Worm (Caenorhabditis elegans) whole organism, early embryonic: Measurements from ENCODE around the gene Y57E12AR.1.
"Not testable (repeated sequence)": the region's sequence is repeated elsewhere in the genome, so short reads cannot be mapped to it uniquely, and the experiment has no call there.

Source experiments
- B0310.2 ChIP-seq: sonication (generic microtip); optimal IDR thresholded peaks from 2 replicates; lab custom pipeline; 2016; ENCODE audit warnings: mild to moderate bottlenecking, missing genetic modification characterization, missing compliant biosample characterization
- F13C5.2 ChIP-seq: sonication (generic microtip); optimal IDR thresholded peaks from 2 replicates; lab custom pipeline; 2017; ENCODE audit warnings: mild to moderate bottlenecking, missing genetic modification characterization, inconsistent platforms, missing compliant biosample characterization
- aly-1 ChIP-seq: sonication (generic microtip); optimal IDR thresholded peaks from 2 replicates; lab custom pipeline; 2016; ENCODE audit warnings: missing genetic modification characterization, missing compliant biosample characterization
- ama-1 ChIP-seq: fragments of 150-350 bp; optimal IDR thresholded peaks from 2 replicates; lab custom pipeline; 2014
- ceh-13 ChIP-seq: fragments of 200-800 bp; sonication (Bioruptor generic); optimal IDR thresholded peaks from 2 replicates; lab custom pipeline; 2018; ENCODE audit warnings: mild to moderate bottlenecking, missing genetic modification characterization, missing compliant biosample characterization
- ceh-36 ChIP-seq: sonication (generic microtip); optimal IDR thresholded peaks from 2 replicates; lab custom pipeline; 2016; ENCODE audit warnings: missing genetic modification characterization, inconsistent platforms, missing compliant biosample characterization
- ets-7 ChIP-seq: sonication (generic microtip); optimal IDR thresholded peaks from 2 replicates; lab custom pipeline; 2016; ENCODE audit warnings: missing genotype, missing genetic modification characterization, missing compliant biosample characterization
- flt-1 ChIP-seq: fragments of 200-800 bp; sonication (Bioruptor generic); IDR thresholded peaks from 2 replicates; pipeline ENCODE4 v1.3.6; 2022; ENCODE audit warnings: missing genetic modification characterization, missing compliant biosample characterization
- hmbx-1 ChIP-seq: sonication (generic microtip); optimal IDR thresholded peaks from 2 replicates; lab custom pipeline; 2016; ENCODE audit warnings: mild to moderate bottlenecking, missing genetic modification characterization, missing compliant biosample characterization
- hmg-4 ChIP-seq: fragments of 200-800 bp; sonication (Bioruptor generic); optimal IDR thresholded peaks from 2 replicates; lab custom pipeline; 2018; ENCODE audit warnings: mild to moderate bottlenecking, missing genetic modification characterization, missing compliant biosample characterization
- hnd-1 ChIP-seq: sonication (generic microtip); optimal IDR thresholded peaks from 2 replicates; lab custom pipeline; 2016; ENCODE audit warnings: missing genetic modification characterization, missing compliant biosample characterization
- pes-1 ChIP-seq: fragments of 200-800 bp; sonication (Bioruptor generic); IDR thresholded peaks from 2 replicates; pipeline ENCODE4 v1.3.6; 2022; ENCODE audit warnings: missing genetic modification reagents, missing genetic modification characterization, missing compliant biosample characterization
- scrt-1 ChIP-seq: fragments of 200-800 bp; sonication (Bioruptor generic); IDR thresholded peaks from 2 replicates; pipeline ENCODE4 v1.3.6; 2022; ENCODE audit warnings: missing genetic modification characterization, missing compliant biosample characterization
- sea-1 ChIP-seq: fragments of 200-800 bp; sonication (Bioruptor generic); conservative IDR thresholded peaks from 2 replicates; pipeline ENCODE4 v1.3.6; 2022; ENCODE audit warnings: missing genetic modification characterization, missing compliant biosample characterization
- tbx-11 ChIP-seq: fragments of 200-800 bp; sonication (Bioruptor generic); IDR thresholded peaks from 2 replicates; pipeline ENCODE4 v1.3.6; 2022; ENCODE audit warnings: missing genetic modification characterization, missing compliant biosample characterization
- tbx-37 ChIP-seq: fragments of 200-800 bp; sonication (Bioruptor generic); conservative IDR thresholded peaks from 2 replicates; pipeline ENCODE4 v1.3.6; 2022; ENCODE audit warnings: missing genetic modification reagents, missing genetic modification characterization, missing compliant biosample characterization
- tra-4 ChIP-seq: sonication (generic microtip); optimal IDR thresholded peaks from 2 replicates; lab custom pipeline; 2017; ENCODE audit warnings: missing genetic modification characterization, missing compliant biosample characterization

Y57E12AR.1 gene

ce11 chrV:7060396-7060795 is 4.7 kb downstream of the Y57E12AR.1 start, which contains the start of the genes Y57E12AL.6 and Y57E12AL.1:
Y57E12AL.6 (minus strand) TSS chrV:7060470.
Y57E12AL.1 (plus strand) TSS chrV:7060530.
- peak; percentile 66; the same call in 1 of the 2 replicates for TF ChIP-seq tbx-11
- TF ChIP-seq hnd-1 (tag; lab: Kevin White, UChicago): peak; percentile 22
- TF ChIP-seq ama-1 (lab: Kevin White, UChicago): no peak
- TF ChIP-seq aly-1: peak; percentile 51
- no peak for TF ChIP-seq B0310.2 (tag; lab: Kevin White, UChicago)
- peak; percentile 13 for TF ChIP-seq ceh-13
- peak; percentile 53; the same call in 1 of the 2 replicates for TF ChIP-seq flt-1 (GFP tag; lab: Robert Waterston, UW)
- TF ChIP-seq ceh-36: peak; percentile 53
- TF ChIP-seq hmbx-1 (tag; lab: Kevin White, UChicago): no peak
- no peak for TF ChIP-seq tra-4 (tag; lab: Kevin White, UChicago)
- TF ChIP-seq hmg-4 (GFP tag; lab: Kevin White, UChicago): peak; percentile 21
- 0 out of 2 replicates have a peak, but pooled peaks have one; percentile 48 for TF ChIP-seq scrt-1
- TF ChIP-seq F13C5.2 (tag; lab: Kevin White, UChicago): peak; percentile 70
- TF ChIP-seq ets-7 (tag; lab: Kevin White, UChicago): no peak
- TF ChIP-seq sea-1: no peak
- TF ChIP-seq tbx-37: 0 out of 2 replicates have a peak, but pooled peaks have one; percentile 39
- TF ChIP-seq pes-1 (GFP tag; lab: Robert Waterston, UW): peak; percentile 75

ce11 chrV:7059350-7059749 is 5.8 kb downstream of the Y57E12AR.1 start, which contains the start of gene mdt-6:
mdt-6 (minus strand) TSS chrV:7059624.
- TF ChIP-seq ets-7 (tag; lab: Kevin White, UChicago) (no peak), sea-1 (no peak), tra-4 (tag; lab: Kevin White, UChicago) (no peak), B0310.2 (tag; lab: Kevin White, UChicago) (no peak), ceh-36 (no peak), ceh-13 (no peak), tbx-11 (no peak), hmg-4 (GFP tag; lab: Kevin White, UChicago) (no peak), pes-1 (GFP tag; lab: Robert Waterston, UW) (no peak), flt-1 (GFP tag; lab: Robert Waterston, UW) (no peak), tbx-37 (no peak), hmbx-1 (tag; lab: Kevin White, UChicago) (no peak), hnd-1 (tag; lab: Kevin White, UChicago) (no peak), scrt-1 (no peak), F13C5.2 (tag; lab: Kevin White, UChicago) (no peak), aly-1 (no peak), ama-1 (lab: Kevin White, UChicago) (no peak)

ce11 chrV:7057795-7058194 is 7.3 kb downstream of the Y57E12AR.1 start, which contains the start of gene Y57E12AL.2:
Y57E12AL.2 (plus strand) TSS chrV:7058095.
- TF ChIP-seq ceh-36; scrt-1; hnd-1 (tag; lab: Kevin White, UChicago): not testable (repeated sequence)

- TF ChIP-seq ama-1 (lab: Kevin White, UChicago): no peak
- TF ChIP-seq ceh-36: no peak
- TF ChIP-seq ets-7 (tag; lab: Kevin White, UChicago): no peak
- TF ChIP-seq F13C5.2 (tag; lab: Kevin White, UChicago): no peak
- TF ChIP-seq tbx-11: no peak
- no peak for TF ChIP-seq sea-1
- no peak for TF ChIP-seq hmbx-1 (tag; lab: Kevin White, UChicago)
- TF ChIP-seq flt-1 (GFP tag; lab: Robert Waterston, UW): no peak
- no peak for TF ChIP-seq pes-1 (GFP tag; lab: Robert Waterston, UW)
- no peak for TF ChIP-seq B0310.2 (tag; lab: Kevin White, UChicago)
- no peak for TF ChIP-seq aly-1
- TF ChIP-seq tra-4 (tag; lab: Kevin White, UChicago): no peak
- no peak for TF ChIP-seq hmg-4 (GFP tag; lab: Kevin White, UChicago)
Observed at ce11 chrV:7054598-7054997, 10.5 kb downstream of the Y57E12AR.1 start, which contains the start of gene spig-8. spig-8 (plus strand) TSS chrV:7054898.

ce11 chrV:7053100-7053499 is 12.0 kb downstream of the Y57E12AR.1 start, which contains the start of gene txt-17:
txt-17 (minus strand) TSS chrV:7053200.
- TF ChIP-seq aly-1: no peak
- TF ChIP-seq hmg-4 (GFP tag; lab: Kevin White, UChicago): no peak
- TF ChIP-seq scrt-1: no peak
- no peak for TF ChIP-seq B0310.2 (tag; lab: Kevin White, UChicago)
- TF ChIP-seq hmbx-1 (tag; lab: Kevin White, UChicago): no peak
- TF ChIP-seq pes-1 (GFP tag; lab: Robert Waterston, UW): no peak
- no peak for TF ChIP-seq tbx-37
- no peak for TF ChIP-seq tra-4 (tag; lab: Kevin White, UChicago)

- no peak for TF ChIP-seq sea-1
- TF ChIP-seq ceh-36: no peak
- TF ChIP-seq hmg-4 (GFP tag; lab: Kevin White, UChicago): no peak
- no peak for TF ChIP-seq hmbx-1 (tag; lab: Kevin White, UChicago)
- TF ChIP-seq tbx-11: no peak
- no peak for TF ChIP-seq F13C5.2 (tag; lab: Kevin White, UChicago)
- no peak for TF ChIP-seq tra-4 (tag; lab: Kevin White, UChicago)
Observed at ce11 chrV:7051133-7051765, 13.9 kb downstream of the Y57E12AR.1 start, which contains the start of the genes tofu-2 and spig-1. tofu-2 (minus strand) TSS chrV:7051248. spig-1 (plus strand) TSS chrV:7051715.

ce11 chrV:7050153-7050552 is 15.0 kb downstream of the Y57E12AR.1 start:
- no peak for TF ChIP-seq hmbx-1 (tag; lab: Kevin White, UChicago)
- no peak for TF ChIP-seq ets-7 (tag; lab: Kevin White, UChicago)
- TF ChIP-seq hnd-1 (tag; lab: Kevin White, UChicago): no peak
- TF ChIP-seq flt-1 (GFP tag; lab: Robert Waterston, UW): no peak
- no peak for TF ChIP-seq pes-1 (GFP tag; lab: Robert Waterston, UW)
- no peak for TF ChIP-seq hmg-4 (GFP tag; lab: Kevin White, UChicago)
- TF ChIP-seq aly-1: no peak
- TF ChIP-seq tbx-11: no peak
- TF ChIP-seq F13C5.2 (tag; lab: Kevin White, UChicago): no peak
- TF ChIP-seq ama-1 (lab: Kevin White, UChicago): no peak
- no peak for TF ChIP-seq sea-1
- no peak for TF ChIP-seq tra-4 (tag; lab: Kevin White, UChicago)
- no peak for TF ChIP-seq B0310.2 (tag; lab: Kevin White, UChicago)
